Worm (Caenorhabditis elegans) whole organism, mixed stage, embryonic: ENCODE results near the gene syx-4.

ENCODE experiments used
- nhr-12 ChIP-seq: fragments of 150-350 bp; optimal IDR thresholded peaks from 2 replicates; lab custom pipeline; 2014; ENCODE audit warnings: missing biosample characterization, missing genetic modification characterization
- nhr-76 ChIP-seq: sonication (generic microtip); optimal IDR thresholded peaks from 2 replicates; lab custom pipeline; 2017; ENCODE audit warnings: missing biosample characterization, missing genetic modification characterization

DNA sequence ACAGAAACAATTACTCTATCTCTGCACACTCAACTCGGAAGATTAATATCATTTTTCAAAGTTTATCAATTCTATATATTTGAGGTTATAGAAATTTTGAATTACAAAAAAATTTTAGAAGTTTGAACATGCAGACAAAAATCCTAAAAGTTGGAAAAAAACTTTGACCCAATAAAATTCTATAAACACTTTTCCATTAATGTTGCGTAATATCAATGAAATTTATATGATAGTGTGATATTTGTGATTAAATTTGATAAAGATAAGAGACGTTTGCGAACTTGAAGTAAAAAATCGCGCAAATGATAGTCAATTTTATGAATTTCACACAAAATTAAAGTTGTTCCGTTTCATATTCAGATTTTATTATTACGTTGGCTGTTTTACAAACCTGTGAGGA is 3.0 kb upstream of the syx-4 start:
- no peak for TF ChIP-seq nhr-76 (tag; lab: Kevin White, UChicago)
- TF ChIP-seq nhr-12 (tag; lab: Kevin White, UChicago): no peak
